Fruit fly (Drosophila melanogaster) whole organism, larva: ENCODE results near the gene Lamtor4.

Experiments
- noc ChIP-seq: fragments of 200-800 bp; sonication (Bioruptor generic); optimal IDR thresholded peaks from 3 replicates; lab custom pipeline; 2019; ENCODE audit warnings: missing biosample characterization, mild to moderate bottlenecking, missing genetic modification characterization, moderate library complexity

Lamtor4 gene

DNA sequence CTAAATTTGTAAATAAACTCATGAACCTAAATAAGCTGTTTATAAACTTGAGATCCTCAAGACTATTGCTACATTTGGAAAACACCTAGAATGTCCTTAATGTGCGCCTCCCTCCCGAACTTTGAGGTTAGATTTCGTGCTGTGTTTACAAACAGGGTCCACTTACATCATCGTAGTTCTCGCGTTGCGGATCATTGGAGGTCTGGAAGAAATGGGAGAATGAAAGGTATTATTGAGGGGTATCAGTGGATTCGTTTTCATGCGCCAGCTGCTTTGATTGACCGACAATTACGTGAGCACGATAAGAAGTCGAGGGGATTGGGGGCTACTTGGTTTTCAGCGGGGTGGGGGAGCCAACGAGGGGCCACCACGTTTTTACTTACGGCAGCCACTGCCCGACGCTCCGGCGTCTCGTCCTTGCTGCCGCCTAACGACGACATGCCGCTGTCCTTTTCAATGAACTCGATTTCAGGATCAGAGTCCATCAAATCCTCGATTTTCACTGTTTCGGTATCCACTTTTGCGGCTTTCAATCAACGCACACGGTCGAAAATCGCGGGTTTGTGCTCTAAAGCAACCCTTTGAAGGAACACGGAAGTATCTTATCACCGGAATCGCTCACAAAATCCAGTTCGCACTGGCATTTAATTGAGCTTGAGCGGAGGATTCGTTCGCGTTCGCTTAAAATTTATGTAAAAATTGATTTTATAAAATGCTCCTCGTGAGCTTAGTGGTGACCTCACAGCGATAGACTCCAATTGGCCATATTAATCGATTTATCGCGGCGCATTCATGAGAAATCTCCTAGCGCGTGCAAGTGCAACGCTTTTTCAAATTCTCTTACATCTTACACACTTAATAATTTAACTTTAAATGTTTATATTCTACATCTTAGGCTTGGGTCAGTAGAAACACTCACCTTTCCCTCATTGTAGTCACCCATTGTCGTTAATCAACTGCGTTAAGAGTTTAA, 12.4 kb downstream of the Lamtor4 start:
- TF ChIP-seq noc (tag; lab: Kevin White, UChicago), result no peak

DNA sequence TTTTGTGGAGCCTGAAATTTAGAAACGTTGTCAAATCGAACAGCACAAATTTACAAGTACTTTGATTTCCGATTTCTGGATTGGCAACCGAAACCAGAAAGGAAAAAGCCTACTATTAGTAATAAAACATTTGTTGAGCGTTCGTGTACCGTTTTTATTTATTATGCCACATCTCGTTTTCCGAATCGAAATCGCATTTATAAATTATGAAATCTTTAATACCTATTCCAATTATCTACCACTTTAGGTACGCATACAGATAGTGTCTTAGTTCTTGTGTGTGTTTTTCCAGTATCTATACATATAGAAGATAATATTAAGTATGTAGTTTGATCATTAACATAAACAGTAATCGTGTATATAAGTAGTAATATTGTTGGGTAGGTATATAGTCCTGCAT, 13.1 kb downstream of the Lamtor4 start, which contains the start of gene mge:
TSS of gene mge (minus strand) at position 101 of the 400 bp plus-strand sequence.
- no peak for TF ChIP-seq noc (tag; lab: Kevin White, UChicago)

DNA sequence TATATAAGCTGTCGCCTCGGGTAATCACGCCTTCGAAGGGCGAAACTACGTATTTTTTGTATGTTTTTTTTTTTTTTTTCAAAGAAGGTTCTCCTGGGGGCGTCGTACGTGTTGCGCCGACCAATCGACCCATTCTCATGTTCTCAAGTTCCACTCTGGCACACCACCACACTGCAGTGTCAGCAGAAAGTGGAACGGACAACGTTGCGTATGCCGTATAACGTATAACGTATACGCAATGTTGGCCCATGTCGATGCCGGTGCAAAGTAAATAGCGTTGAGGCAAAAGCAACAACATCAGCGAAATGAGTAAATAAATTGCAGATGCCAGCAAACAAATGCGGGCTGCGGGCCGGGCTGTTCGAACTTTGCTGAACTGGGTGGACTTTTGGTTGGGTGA, 15.4 kb downstream of the Lamtor4 start:
- no peak for TF ChIP-seq noc (tag; lab: Kevin White, UChicago)

DNA sequence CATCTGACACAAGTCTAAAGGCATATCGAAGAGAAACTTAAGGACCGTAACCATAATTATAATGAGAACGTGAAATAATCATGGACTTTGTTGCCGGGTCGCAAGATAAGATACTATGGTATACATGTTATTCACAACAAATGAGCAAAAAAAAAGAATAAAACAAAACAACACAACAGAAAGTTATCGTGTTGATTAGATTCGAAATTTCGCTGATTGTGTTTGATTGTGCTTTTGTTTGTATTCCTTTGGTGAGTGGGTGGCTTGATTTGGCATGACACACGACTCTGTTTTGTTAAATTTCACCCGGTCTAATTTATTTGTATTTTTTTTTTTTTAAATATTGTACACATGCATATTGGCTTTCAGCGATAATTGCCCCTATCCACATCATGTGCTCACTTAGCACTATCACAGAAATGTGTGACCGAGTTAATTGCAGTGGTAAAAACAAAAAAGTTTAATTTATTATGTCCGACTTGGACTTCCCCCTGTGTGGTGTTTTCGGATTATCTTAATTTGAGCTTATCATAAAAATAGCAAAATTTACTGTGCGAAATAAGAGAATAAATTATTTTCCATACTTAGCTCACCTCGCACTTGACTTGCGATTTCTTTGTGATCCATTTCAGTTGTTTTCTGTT, 27.1 kb downstream of the Lamtor4 start:
- peak; percentile 35 for TF ChIP-seq noc (tag; lab: Kevin White, UChicago)

DNA sequence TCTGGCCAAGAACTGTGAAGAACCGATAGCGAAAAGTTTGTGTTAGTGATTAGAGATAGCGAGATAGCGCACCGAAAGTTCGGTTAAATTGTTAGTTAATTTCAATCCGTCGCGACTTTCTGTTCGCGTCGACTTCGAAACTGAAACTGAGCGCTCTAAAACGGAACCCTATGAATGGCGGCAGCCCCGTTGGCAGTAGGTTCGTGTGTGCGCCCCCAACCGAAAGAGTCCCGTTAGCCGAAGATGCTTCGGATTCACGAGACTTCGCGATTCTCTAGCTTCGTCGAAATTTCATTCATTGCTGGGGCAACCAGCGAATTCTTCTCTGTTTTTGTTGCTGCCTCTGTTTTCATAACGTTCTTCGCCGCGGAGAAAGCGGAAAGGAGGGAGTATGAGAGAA, 28.8 kb downstream of the Lamtor4 start:
- peak; percentile 54 for TF ChIP-seq noc (tag; lab: Kevin White, UChicago)

DNA sequence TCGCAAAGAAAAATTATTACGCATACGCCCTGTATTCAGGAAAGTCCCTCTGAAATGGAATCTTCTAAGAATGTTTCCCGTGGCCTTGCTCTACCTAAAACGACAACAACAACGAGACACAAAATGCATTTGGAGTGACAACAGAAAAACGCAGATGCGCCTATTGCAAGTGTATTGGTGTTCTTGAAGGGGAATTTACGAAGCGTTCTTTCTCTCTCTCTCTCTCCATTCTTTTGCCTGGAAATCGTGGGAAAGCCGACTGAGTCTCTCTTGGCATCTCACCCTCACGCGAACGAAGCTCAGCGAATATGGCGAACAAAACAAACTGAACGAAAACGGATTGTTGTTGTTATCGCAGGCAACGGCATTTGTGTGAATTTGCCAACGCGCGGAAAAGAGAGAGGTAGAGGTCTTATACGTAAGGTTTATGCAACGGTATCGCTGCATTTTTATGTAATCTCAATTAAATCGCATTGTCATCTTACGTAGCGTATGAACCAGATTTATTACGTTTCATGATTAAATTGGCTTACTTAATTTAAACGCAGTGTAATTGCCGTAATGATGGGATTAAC, 29.6 kb downstream of the Lamtor4 start:
- TF ChIP-seq noc (tag; lab: Kevin White, UChicago), result no peak

DNA sequence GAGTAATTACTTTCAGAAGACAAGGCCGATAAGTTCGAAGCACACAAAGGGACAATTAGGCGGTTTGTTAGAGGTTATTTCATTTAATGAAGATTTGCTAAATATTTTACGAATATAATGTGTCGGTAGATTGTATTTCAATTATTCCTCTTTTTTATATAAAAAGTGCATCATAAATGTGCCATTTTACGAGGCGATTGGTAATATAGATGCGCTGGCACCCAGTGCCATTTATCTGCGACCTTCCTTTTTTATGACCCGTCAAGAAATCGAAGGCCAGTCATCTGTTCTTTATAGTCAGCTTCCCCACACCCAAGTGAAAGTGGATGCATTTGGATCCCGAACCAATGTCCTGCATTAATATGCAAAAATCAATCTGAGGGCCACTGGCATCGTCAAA, 30.8 kb downstream of the Lamtor4 start:
- no peak for TF ChIP-seq noc (tag; lab: Kevin White, UChicago)

DNA sequence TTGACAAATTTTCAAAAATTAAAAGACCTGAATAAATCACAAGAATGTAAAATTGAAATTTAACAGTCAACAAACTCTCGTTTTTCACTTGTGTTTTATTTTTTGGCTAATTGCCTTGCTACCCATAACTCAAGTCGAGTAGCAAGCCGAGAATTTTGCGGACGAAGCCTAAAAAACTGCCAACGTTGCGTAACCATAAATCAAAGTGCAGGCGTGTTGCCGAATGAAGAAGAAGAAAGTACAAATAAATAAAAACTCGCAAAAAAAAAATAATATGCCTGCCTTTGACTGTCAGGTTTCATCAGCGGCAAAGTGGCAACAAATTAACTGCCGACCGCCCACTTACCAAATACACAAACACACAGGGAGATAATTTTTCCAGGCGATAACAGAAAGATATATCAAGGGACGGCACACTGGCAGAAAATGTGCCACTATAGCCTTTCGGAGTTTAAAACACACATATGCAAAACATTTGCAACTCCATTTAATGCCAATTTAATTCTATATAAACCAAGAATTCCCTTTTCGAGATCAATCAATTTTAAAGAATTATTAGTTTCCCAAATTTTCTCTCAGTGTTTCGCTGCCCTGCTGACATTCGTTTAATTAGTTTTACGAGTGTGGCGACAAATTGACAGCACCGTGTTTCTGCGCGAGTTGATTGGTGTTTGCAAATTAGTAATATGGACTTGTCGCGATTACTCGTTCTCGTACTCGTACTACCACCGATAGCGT, 31.7 kb downstream of the Lamtor4 start:
- TF ChIP-seq noc (tag; lab: Kevin White, UChicago), result peak; percentile 98

DNA sequence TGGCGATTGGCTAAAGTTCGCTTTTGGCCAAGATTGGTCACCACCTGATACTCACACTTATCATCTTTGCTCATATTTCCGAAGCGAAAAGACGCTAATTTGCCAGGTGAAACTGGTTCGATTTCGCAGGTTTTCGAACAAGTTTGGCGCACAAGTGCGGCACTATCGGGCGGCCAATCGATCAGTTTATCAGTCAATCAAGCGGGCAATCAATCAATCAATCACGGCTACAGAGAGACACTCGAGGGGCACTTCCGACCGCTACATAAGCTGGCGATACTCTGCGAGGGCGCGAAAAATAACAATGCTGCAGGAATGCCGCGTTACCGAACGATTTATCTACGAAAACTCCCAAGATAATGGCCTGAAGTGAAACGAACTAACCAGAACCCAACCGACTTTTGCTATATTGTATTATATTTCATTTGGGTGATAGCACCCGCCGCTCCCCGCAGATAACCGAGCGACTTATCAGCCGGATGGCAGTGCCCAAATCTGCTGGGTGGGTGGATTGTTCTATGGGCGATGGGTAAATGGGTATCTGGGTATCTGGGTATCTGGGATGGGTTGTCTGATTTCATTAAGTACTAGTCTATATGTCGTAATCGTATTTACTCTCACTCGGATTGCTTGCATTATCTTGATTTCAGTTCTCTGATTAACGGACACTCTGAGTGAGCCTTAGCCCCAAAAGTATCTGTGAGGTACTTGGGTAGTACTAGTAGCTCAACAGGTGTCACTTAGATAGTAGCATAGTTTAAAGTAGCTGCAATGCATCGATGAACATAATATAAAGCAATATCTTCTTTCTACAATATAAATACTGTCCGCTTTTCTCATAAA, 32.5 kb downstream of the Lamtor4 start:
- peak; percentile 62 for TF ChIP-seq noc (tag; lab: Kevin White, UChicago)

DNA sequence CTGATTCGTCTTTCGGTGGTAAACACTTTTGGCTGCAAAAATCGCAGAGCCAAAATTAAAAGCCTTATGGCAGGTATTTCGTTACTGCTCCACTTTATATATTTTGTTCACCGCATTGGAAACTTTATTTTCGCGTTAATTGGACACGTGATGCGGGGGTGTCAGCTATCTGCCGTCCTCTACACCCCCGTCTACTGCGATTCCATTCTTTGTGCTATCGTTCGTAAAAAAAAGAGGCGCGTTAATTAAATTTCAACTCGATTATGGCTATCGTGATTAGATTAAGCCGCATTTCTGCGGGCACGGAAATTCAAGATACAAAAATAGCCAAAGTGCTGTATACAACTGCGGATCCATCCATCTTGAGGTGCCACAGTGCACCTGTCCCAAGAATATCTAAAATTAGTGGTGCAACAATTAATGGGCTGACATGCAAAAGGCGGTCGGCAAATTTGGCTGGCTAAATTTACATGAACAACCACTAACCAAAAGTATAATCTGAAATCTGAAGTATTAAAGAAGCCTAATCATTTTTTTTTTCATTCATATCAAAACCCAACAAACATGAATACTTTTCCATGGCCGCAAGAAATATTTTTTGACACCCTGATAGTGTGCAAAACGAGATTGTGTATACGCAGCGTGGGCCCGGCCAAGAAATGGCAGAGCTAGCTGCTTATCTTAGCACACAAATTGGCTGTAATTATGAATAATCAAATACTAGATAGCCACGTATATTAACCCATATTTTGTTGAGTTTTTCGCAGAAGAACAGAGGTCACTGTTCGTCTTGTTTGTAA, 33.5 kb downstream of the Lamtor4 start:
- TF ChIP-seq noc (tag; lab: Kevin White, UChicago), result peak; percentile 6

DNA sequence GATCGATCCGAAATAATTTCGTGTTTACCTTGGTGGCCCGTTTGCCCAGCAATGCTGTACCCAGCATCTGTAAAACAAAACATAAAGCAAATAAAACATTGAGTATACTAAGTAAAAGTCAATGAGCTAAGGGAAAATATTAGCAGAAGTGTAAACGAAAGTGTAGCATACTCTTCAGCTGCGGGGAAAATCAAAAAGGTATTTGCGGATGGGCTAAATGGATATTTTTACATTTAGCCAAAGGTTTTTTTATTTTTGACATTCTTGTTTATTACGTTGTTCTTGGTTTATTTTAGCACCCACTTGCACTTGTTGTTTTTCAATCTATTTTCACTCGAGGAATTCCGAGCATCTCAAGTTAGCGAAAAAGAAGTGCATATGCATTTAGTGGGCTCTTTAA, 34.2 kb downstream of the Lamtor4 start:
- no peak for TF ChIP-seq noc (tag; lab: Kevin White, UChicago)

DNA sequence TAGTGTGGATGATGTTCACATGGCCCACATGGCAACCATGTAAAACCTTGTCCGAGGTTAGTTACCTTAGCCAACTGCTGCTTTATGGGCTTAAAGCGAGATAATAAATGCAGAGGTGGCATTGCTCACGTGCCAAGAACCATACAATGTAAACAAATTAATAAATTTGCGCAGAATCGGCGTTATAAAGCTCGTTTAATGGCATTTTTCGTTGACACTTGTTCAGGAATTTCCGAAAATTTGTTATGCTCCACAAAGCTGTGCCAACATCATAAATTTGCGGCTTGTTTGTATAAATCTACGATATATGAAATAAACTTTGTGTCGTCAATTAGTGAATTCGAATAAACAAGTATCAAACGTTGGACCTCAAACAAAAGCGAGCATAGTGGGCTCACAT, 35.1 kb downstream of the Lamtor4 start:
- TF ChIP-seq noc (tag; lab: Kevin White, UChicago), result peak; percentile 23

DNA sequence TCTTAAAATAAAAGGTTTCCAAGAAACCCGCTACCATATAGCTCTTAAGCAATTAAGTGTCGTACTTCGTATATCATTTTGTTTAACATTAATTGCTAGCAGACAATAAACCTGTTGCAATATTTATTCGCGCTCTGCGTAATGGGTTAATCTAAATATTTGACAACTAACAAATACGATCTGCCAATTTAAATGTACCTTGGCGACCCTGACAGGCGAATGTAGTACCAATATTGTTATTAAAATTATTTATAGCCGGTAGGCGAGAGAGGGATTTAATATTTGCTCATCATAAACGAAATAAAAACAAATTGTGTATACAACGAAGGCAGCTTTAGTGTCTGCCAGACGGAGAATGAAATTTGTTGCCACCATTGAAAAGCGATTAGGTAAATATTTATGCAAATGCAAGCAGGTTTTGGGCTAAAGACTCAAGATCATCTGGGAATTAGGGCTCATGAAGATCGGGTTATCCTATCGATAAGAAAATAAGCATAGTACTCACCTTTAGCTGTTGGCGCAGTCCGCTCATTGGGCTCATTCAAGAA, 36.1 kb downstream of the Lamtor4 start:
- peak; percentile 31 for TF ChIP-seq noc (tag; lab: Kevin White, UChicago)
